Fruit fly (Drosophila melanogaster): ENCODE results near the gene promL.

promL gene

dm6 chr3L:3080084-3080994 lies 47.2 kb downstream of the promL start (continued):
- peak; percentile 92 for TF ChIP-seq sug (tag; optimal IDR thresholded peaks at IDR 0.05)
- TF ChIP-seq CG13624 (GFP tag; optimal IDR thresholded peaks at IDR 0.05), result no peak
- peak; percentile 97 for TF ChIP-seq gem (tag; optimal IDR thresholded peaks at IDR 0.05)
- peak; percentile 66 for TF ChIP-seq CG18599 (GFP tag; optimal IDR thresholded peaks at IDR 0.05)
- no peak; the same call in 2 of the 3 replicates for TF ChIP-seq croc (GFP tag; conservative IDR thresholded peaks at IDR 0.05)
- TF ChIP-seq Meics (GFP tag; optimal IDR thresholded peaks at IDR 0.05), result peak; percentile 6
- TF ChIP-seq BtbVII (GFP tag; optimal IDR thresholded peaks at IDR 0.05), result peak; percentile 34
- TF ChIP-seq Drgx (GFP tag; IDR thresholded peaks at IDR 0.05), result peak; percentile 59
- TF ChIP-seq CG11247 (GFP tag; IDR thresholded peaks at IDR 0.05), result no peak
- TF ChIP-seq CG6791 (GFP tag; IDR thresholded peaks at IDR 0.05; ENCODE audit: partially characterized antibody), result 0 out of 3 replicates have a peak, but pooled peaks have one; percentile 24
- peak; percentile 32 for TF ChIP-seq gro (GFP tag; optimal IDR thresholded peaks at IDR 0.05)
- TF ChIP-seq wdn (GFP tag; IDR thresholded peaks at IDR 0.05), result no peak
- TF ChIP-seq HLH3B (GFP tag; IDR thresholded peaks at IDR 0.05), result peak; percentile 55
- TF ChIP-seq row (GFP tag; IDR thresholded peaks at IDR 0.05), result no peak
- 0 out of 2 replicates have a peak, but pooled peaks have one; percentile 19 for TF ChIP-seq NFAT (GFP tag; IDR thresholded peaks at IDR 0.05)
- TF ChIP-seq ro (GFP tag; IDR thresholded peaks at IDR 0.05), result no peak
- TF ChIP-seq CG30403 (GFP tag; optimal IDR thresholded peaks at IDR 0.05), result no peak
- TF ChIP-seq trh (GFP tag; optimal IDR thresholded peaks at IDR 0.05), result no peak
- TF ChIP-seq CG4424 (GFP tag; optimal IDR thresholded peaks at IDR 0.05), result no peak
- no peak; the same call in 1 of the 2 replicates for TF ChIP-seq CG10366 (GFP tag; IDR thresholded peaks at IDR 0.05)
- TF ChIP-seq slp2 (GFP tag; optimal IDR thresholded peaks at IDR 0.05), result no peak
- TF ChIP-seq stwl (tag; optimal IDR thresholded peaks at IDR 0.05), result no peak
- TF ChIP-seq unpg (GFP tag; optimal IDR thresholded peaks at IDR 0.05), result peak; percentile 29
- peak; percentile 95 for TF ChIP-seq mirr (GFP tag; optimal IDR thresholded peaks at IDR 0.05)
- TF ChIP-seq gt (GFP tag; IDR thresholded peaks at IDR 0.05), result no peak
- TF ChIP-seq CG11504 (tag; optimal IDR thresholded peaks at IDR 0.05), result peak; percentile 45
- no peak for TF ChIP-seq knrl (GFP tag; IDR thresholded peaks at IDR 0.05; ENCODE audit: partially characterized antibody)
- peak; percentile 66; the same call in 1 of the 3 replicates for TF ChIP-seq CG11695 (GFP tag; IDR thresholded peaks at IDR 0.05)
- TF ChIP-seq CG4617 (GFP tag; optimal IDR thresholded peaks at IDR 0.05; ENCODE audit: borderline replicate concordance), result no peak
- TF ChIP-seq CG1792 (GFP tag; optimal IDR thresholded peaks at IDR 0.05), result peak; percentile 37
- TF ChIP-seq cato (GFP tag; optimal IDR thresholded peaks at IDR 0.05; ENCODE audit: borderline replicate concordance), result no peak
- peak; percentile 4 for TF ChIP-seq CG15011 (GFP tag; optimal IDR thresholded peaks at IDR 0.05)
- no peak for TF ChIP-seq ewg (GFP tag; optimal IDR thresholded peaks at IDR 0.05)
- peak; percentile 33 for TF ChIP-seq Oli (tag; optimal IDR thresholded peaks at IDR 0.05)
- peak; percentile 32 for TF ChIP-seq Fer1 (GFP tag; optimal IDR thresholded peaks at IDR 0.05)
- TF ChIP-seq CG12104 (GFP tag; optimal IDR thresholded peaks at IDR 0.05), result no peak
- no peak for TF ChIP-seq CTCF (GFP tag; optimal IDR thresholded peaks at IDR 0.05)
- TF ChIP-seq kni (GFP tag; optimal IDR thresholded peaks at IDR 0.05), result no peak
- no peak for TF ChIP-seq CG13775 (GFP tag; optimal IDR thresholded peaks at IDR 0.05)
- TF ChIP-seq HLHmδ (GFP tag; optimal IDR thresholded peaks at IDR 0.05), result peak; percentile 45
- no peak for TF ChIP-seq Antp (GFP tag; optimal IDR thresholded peaks at IDR 0.05)
- no peak for TF ChIP-seq CG1024 (GFP tag; IDR thresholded peaks at IDR 0.05)
- 0 out of 3 replicates have a peak, but pooled peaks have one; percentile 6 for TF ChIP-seq ci (GFP tag; IDR thresholded peaks at IDR 0.05)
- TF ChIP-seq CG2875 (GFP tag; optimal IDR thresholded peaks at IDR 0.05), result peak; percentile 32
- TF ChIP-seq CG8478 (optimal IDR thresholded peaks at IDR 0.05), result no peak
- no peak for TF ChIP-seq CG14710 (tag; optimal IDR thresholded peaks at IDR 0.05)
- peak; percentile 35; the same call in 1 of the 2 replicates for TF ChIP-seq E2f1 (GFP tag; IDR thresholded peaks at IDR 0.05)
- 0 out of 3 replicates have a peak, but pooled peaks have one; percentile 24 for TF ChIP-seq so (GFP tag; IDR thresholded peaks at IDR 0.05)
- TF ChIP-seq Ets97D (GFP tag; optimal IDR thresholded peaks at IDR 0.05), result no peak
